Worm (Caenorhabditis elegans) whole organism, L4 larva: ENCODE results near the gene arrd-24.

Experiments
- F10B5.3 ChIP-seq: sonication (generic microtip); optimal IDR thresholded peaks from 2 replicates; lab custom pipeline; 2016; ENCODE audit warnings: mild to moderate bottlenecking, missing genetic modification characterization, missing compliant biosample characterization
- F26F4.8 ChIP-seq: fragments of 200-800 bp; sonication (Bioruptor generic); conservative IDR thresholded peaks from 2 replicates; pipeline ENCODE4 v1.3.6; 2022; ENCODE audit warnings: missing genetic modification characterization, missing compliant biosample characterization
- F44E2.7 ChIP-seq: fragments of 200-800 bp; sonication (Bioruptor generic); IDR thresholded peaks from 2 replicates; pipeline ENCODE4 v2.1.2; 2022; ENCODE audit warnings: missing genetic modification characterization, missing compliant biosample characterization
- Y5F2A.4 ChIP-seq: fragments of 200-800 bp; sonication (Bioruptor generic); optimal IDR thresholded peaks from 2 replicates; lab custom pipeline; 2018; ENCODE audit warnings: mild to moderate bottlenecking, missing genetic modification characterization, missing compliant biosample characterization
- aha-1 ChIP-seq: fragments of 150-350 bp; peaks from one replicate; lab custom pipeline; 2014; ENCODE audit warnings: missing biosample characterization, missing genetic modification characterization
- aly-2 ChIP-seq: sonication (generic microtip); optimal IDR thresholded peaks from 2 replicates; lab custom pipeline; 2018; ENCODE audit warnings: missing biosample characterization, missing genetic modification characterization
- attf-4 ChIP-seq: sonication (generic microtip); optimal IDR thresholded peaks from 3 replicates; lab custom pipeline; 2017; ENCODE audit warnings: missing biosample characterization, missing genetic modification characterization
- ceh-82 ChIP-seq: sonication (generic microtip); optimal IDR thresholded peaks from 2 replicates; lab custom pipeline; 2017; ENCODE audit warnings: missing biosample characterization, missing genetic modification characterization
- cey-2 ChIP-seq: sonication (generic microtip); optimal IDR thresholded peaks from 3 replicates; lab custom pipeline; 2017; ENCODE audit warnings: missing genetic modification characterization, mild to moderate bottlenecking, missing compliant biosample characterization, antibody characterized with exemption, borderline replicate concordance; ENCODE audit not compliant: insufficient read depth
- ctbp-1 ChIP-seq: fragments of 200-800 bp; sonication (Bioruptor generic); IDR thresholded peaks from 2 replicates; pipeline ENCODE4 v1.3.6; 2022; ENCODE audit warnings: missing genetic modification reagents, missing genetic modification characterization, missing compliant biosample characterization
- dmd-6 ChIP-seq: fragments of 200-800 bp; sonication (Bioruptor generic); IDR thresholded peaks from 2 replicates; pipeline ENCODE4 v1.3.6; 2022; ENCODE audit warnings: missing genetic modification reagents, missing genetic modification characterization, missing compliant biosample characterization
- duxl-1 ChIP-seq: sonication (generic microtip); optimal IDR thresholded peaks from 2 replicates; lab custom pipeline; 2016; ENCODE audit warnings: mild to moderate bottlenecking, missing genetic modification characterization, moderate library complexity, missing compliant biosample characterization; ENCODE audit not compliant: poor library complexity
- dve-1 ChIP-seq: sonication (generic microtip); optimal IDR thresholded peaks from 2 replicates; lab custom pipeline; 2017; ENCODE audit warnings: antibody characterized with exemption, mild to moderate bottlenecking, missing genetic modification characterization, missing compliant biosample characterization; ENCODE audit not compliant: insufficient read depth
- egl-27 ChIP-seq: sonication (generic microtip); optimal IDR thresholded peaks from 3 replicates; lab custom pipeline; 2017; ENCODE audit warnings: missing biosample characterization, missing genetic modification reagents, missing genetic modification characterization
- egl-43 ChIP-seq: fragments of 200-800 bp; sonication (Bioruptor generic); IDR thresholded peaks from 2 replicates; pipeline ENCODE4 v1.3.6; 2022; ENCODE audit warnings: missing genetic modification reagents, missing genetic modification characterization, missing compliant biosample characterization
- fkh-10 ChIP-seq: fragments of 150-350 bp; optimal IDR thresholded peaks from 2 replicates; lab custom pipeline; 2014; ENCODE audit warnings: missing biosample characterization, missing genetic modification reagents, missing genetic modification characterization
- hlh-11 ChIP-seq: fragments of 200-800 bp; sonication (Bioruptor generic); optimal IDR thresholded peaks from 2 replicates; lab custom pipeline; 2018; ENCODE audit warnings: mild to moderate bottlenecking, missing genetic modification characterization, missing compliant biosample characterization
- lin-13 ChIP-seq: fragments of 150-350 bp; optimal IDR thresholded peaks from 2 replicates; lab custom pipeline; 2014; ENCODE audit warnings: missing biosample characterization, missing genetic modification reagents, missing genetic modification characterization
- lin-15B ChIP-seq: fragments of 150-350 bp; sonication (generic microtip); optimal IDR thresholded peaks from 3 replicates; lab custom pipeline; 2014; ENCODE audit warnings: missing biosample characterization, missing genetic modification characterization
- lin-38 ChIP-seq: fragments of 200-800 bp; sonication (Bioruptor generic); IDR thresholded peaks from 2 replicates; pipeline ENCODE4 v1.3.6; 2022; ENCODE audit warnings: missing genetic modification reagents, missing genetic modification characterization, missing compliant biosample characterization
- lsy-2 ChIP-seq, 2 experiments: fragments of 150-350 bp in 1 of 2; sonication (generic microtip) in 1 of 2; optimal IDR thresholded peaks; 2 replicates each; lab custom pipeline; 2014 to 2017; ENCODE audit warnings: missing biosample characterization in 2 of 2, missing genetic modification characterization in 2 of 2
- mdl-1 ChIP-seq, 2 experiments: fragments of 150-350 bp in 1 of 2; sonication (generic microtip) in 1 of 2; optimal IDR thresholded peaks; 2 replicates each; lab custom pipeline; 2014 to 2017; ENCODE audit warnings: missing biosample characterization in 2 of 2, missing genetic modification characterization in 2 of 2
- mep-1 ChIP-seq: fragments of 150-350 bp; sonication (generic microtip); optimal IDR thresholded peaks from 3 replicates; lab custom pipeline; 2014; ENCODE audit warnings: missing biosample characterization, missing genetic modification characterization
- nhr-102 ChIP-seq: sonication (generic microtip); optimal IDR thresholded peaks from 2 replicates; lab custom pipeline; 2016; ENCODE audit warnings: mild to moderate bottlenecking, missing genetic modification characterization, moderate library complexity, missing compliant biosample characterization
- nhr-11 ChIP-seq: fragments of 150-350 bp; optimal IDR thresholded peaks from 2 replicates; lab custom pipeline; 2014; ENCODE audit warnings: missing biosample characterization, missing genetic modification characterization
- nhr-111 ChIP-seq: fragments of 200-800 bp; sonication (Bioruptor generic); optimal IDR thresholded peaks from 2 replicates; lab custom pipeline; 2018; ENCODE audit warnings: mild to moderate bottlenecking, missing genetic modification characterization, missing compliant biosample characterization
- nhr-25 ChIP-seq: sonication (generic microtip); optimal IDR thresholded peaks from 2 replicates; lab custom pipeline; 2017; ENCODE audit warnings: missing genetic modification characterization, mild to moderate bottlenecking, missing compliant biosample characterization, antibody characterized with exemption, moderate library complexity, borderline replicate concordance; ENCODE audit not compliant: insufficient read depth
- nhr-28 ChIP-seq: fragments of 150-350 bp; optimal IDR thresholded peaks from 2 replicates; lab custom pipeline; 2014; ENCODE audit warnings: missing biosample characterization, missing genetic modification characterization
- nhr-42 ChIP-seq: fragments of 200-800 bp; sonication (Bioruptor generic); IDR thresholded peaks from 2 replicates; pipeline ENCODE4 v1.3.6; 2022; ENCODE audit warnings: missing genetic modification characterization, missing compliant biosample characterization
- nhr-48 ChIP-seq: sonication (generic microtip); optimal IDR thresholded peaks from 2 replicates; lab custom pipeline; 2016; ENCODE audit warnings: mild to moderate bottlenecking, missing genetic modification characterization, missing compliant biosample characterization
- nhr-6 ChIP-seq: fragments of 150-350 bp; optimal IDR thresholded peaks from 2 replicates; lab custom pipeline; 2014; ENCODE audit warnings: missing biosample characterization, missing genetic modification characterization
- nhr-76 ChIP-seq: fragments of 150-350 bp; optimal IDR thresholded peaks from 2 replicates; lab custom pipeline; 2014; ENCODE audit warnings: missing biosample characterization, missing genetic modification characterization
- pha-4 ChIP-seq, 2 experiments: fragments of 150-350 bp in 1 of 2; fragments of 200-800 bp in 1 of 2; sonication (Bioruptor generic) in 1 of 2; IDR thresholded peaks in 1 of 2; optimal IDR thresholded peaks in 1 of 2; 2 replicates each; pipeline versions ENCODE4 v1.3.6 to Lab custom; 2014 to 2022; ENCODE audit warnings: missing genetic modification characterization in 2 of 2, missing genetic modification reagents in 2 of 2, missing biosample characterization in 1 of 2, missing compliant biosample characterization in 1 of 2
- php-3 ChIP-seq: fragments of 200-800 bp; sonication (Bioruptor generic); IDR thresholded peaks from 2 replicates; pipeline ENCODE4 v1.3.6; 2022; ENCODE audit warnings: missing genetic modification reagents, missing genetic modification characterization, missing compliant biosample characterization
- sdz-12 ChIP-seq: fragments of 200-800 bp; sonication (Bioruptor generic); optimal IDR thresholded peaks from 2 replicates; lab custom pipeline; 2018; ENCODE audit warnings: mild to moderate bottlenecking, missing genetic modification characterization, missing compliant biosample characterization
- set-16 ChIP-seq: fragments of 200-800 bp; sonication (Bioruptor generic); IDR thresholded peaks from 2 replicates; pipeline ENCODE4 v1.3.6; 2022; ENCODE audit warnings: missing genetic modification reagents, missing genetic modification characterization, missing compliant biosample characterization
- skn-1 ChIP-seq: fragments of 150-350 bp; optimal IDR thresholded peaks from 2 replicates; lab custom pipeline; 2014; ENCODE audit warnings: missing biosample characterization, missing genetic modification characterization
- unc-130 ChIP-seq: sonication (generic microtip); optimal IDR thresholded peaks from 2 replicates; lab custom pipeline; 2016; ENCODE audit warnings: missing genetic modification reagents, missing genetic modification characterization, missing compliant biosample characterization
- zfp-2 ChIP-seq: sonication (generic microtip); optimal IDR thresholded peaks from 2 replicates; lab custom pipeline; 2016; ENCODE audit warnings: mild to moderate bottlenecking, missing genetic modification characterization, missing compliant biosample characterization
- zfp-3 ChIP-seq: fragments of 200-800 bp; sonication (Bioruptor generic); conservative IDR thresholded peaks from 2 replicates; pipeline ENCODE4 v1.3.6; 2022; ENCODE audit warnings: missing genetic modification reagents, missing genetic modification characterization, missing compliant biosample characterization
- zip-2 ChIP-seq: fragments of 150-350 bp; optimal IDR thresholded peaks from 2 replicates; lab custom pipeline; 2014; ENCODE audit warnings: missing biosample characterization, missing genetic modification characterization

Gene arrd-24

DNA sequence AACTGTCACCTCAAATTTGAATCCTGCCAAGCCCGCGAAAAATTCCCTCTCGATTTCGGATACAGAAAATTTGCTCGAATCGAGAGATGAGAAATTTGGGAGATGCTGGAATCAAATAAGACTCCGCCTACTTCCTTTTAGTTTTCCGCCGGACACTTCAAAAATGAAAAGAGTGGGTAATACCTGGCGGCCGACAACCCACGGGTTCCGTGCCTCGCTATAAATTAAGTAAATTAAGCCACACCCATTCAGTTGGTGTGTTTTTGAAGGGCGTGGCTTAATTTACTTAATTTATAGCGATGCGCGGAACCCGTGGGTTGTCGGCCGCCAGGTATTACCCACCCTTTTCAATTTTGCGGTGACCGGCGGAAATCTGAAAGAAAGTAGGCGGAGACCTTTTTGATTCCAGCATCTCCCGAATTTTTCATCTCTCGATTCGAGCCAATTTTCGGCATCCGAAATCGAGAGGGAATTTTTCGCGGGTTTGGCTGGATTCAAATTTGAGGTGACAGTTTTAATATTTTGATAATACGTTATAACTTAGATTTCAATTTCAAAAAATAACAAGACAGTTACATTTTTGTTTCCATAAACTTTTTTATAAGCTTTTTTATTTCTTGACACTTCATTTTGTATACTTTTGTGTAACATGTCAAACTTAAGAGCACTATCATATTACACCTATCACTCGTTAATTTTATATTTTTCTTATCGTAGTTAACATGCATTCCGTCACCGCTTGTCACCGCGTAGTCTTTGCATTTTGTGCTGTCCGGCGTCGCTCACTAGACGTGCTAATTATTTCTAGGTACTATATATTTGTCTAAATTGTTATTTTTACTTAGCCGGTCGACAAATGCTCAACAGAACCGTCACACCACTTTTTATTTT, 33.4 kb downstream of the arrd-24 start (continued):
- TF ChIP-seq pha-4 (GFP tag; IDR thresholded peaks at IDR 0.05; lab: Robert Waterston, UW) (no peak), pha-4 (tag; optimal IDR thresholded peaks at IDR 0.05; lab: Kevin White, UChicago) (no peak), nhr-48 (tag; lab: Kevin White, UChicago) (no peak), sdz-12 (GFP tag; lab: Kevin White, UChicago) (no peak), zfp-3 (GFP tag; lab: Robert Waterston, UW) (no peak), zip-2 (tag; lab: Kevin White, UChicago) (no peak), dmd-6 (GFP tag; lab: Robert Waterston, UW) (peak; percentile 69), mep-1 (tag; lab: Kevin White, UChicago) (peak; percentile 14), zfp-2 (tag; lab: Kevin White, UChicago) (no peak), nhr-25 (tag; lab: Kevin White, UChicago) (no peak), duxl-1 (tag; lab: Kevin White, UChicago) (no peak), nhr-28 (tag; lab: Kevin White, UChicago) (peak; percentile 84), egl-43 (0 out of 2 replicates have a peak, but pooled peaks have one; percentile 29), skn-1 (tag; lab: Kevin White, UChicago) (no peak), set-16 (GFP tag; lab: Robert Waterston, UW) (no peak), F26F4.8 (GFP tag; lab: Robert Waterston, UW) (no peak), mdl-1 (tag; optimal IDR thresholded peaks at IDR 0.05; lab: Kevin White, UChicago) (no peak), nhr-111 (GFP tag; lab: Kevin White, UChicago) (no peak), nhr-6 (tag; lab: Kevin White, UChicago) (no peak), lin-13 (GFP tag; lab: Kevin White, UChicago) (no peak), fkh-10 (GFP tag; lab: Kevin White, UChicago) (no peak), dve-1 (peak; percentile 48), lin-15B (tag; lab: Kevin White, UChicago) (no peak), unc-130 (GFP tag; lab: Kevin White, UChicago) (no peak), lsy-2 (tag; optimal IDR thresholded peaks at IDR 0.05; lab: Kevin White, UChicago) (no peak), cey-2 (tag; lab: Kevin White, UChicago) (no peak), nhr-102 (tag; lab: Kevin White, UChicago) (no peak), nhr-76 (tag; lab: Kevin White, UChicago) (no peak), F10B5.3 (no peak), F44E2.7 (GFP tag; lab: Robert Waterston, UW) (no peak), ctbp-1 (GFP tag; lab: Robert Waterston, UW) (no peak), nhr-42 (GFP tag; lab: Robert Waterston, UW) (no peak), lin-38 (GFP tag; lab: Robert Waterston, UW) (0 out of 2 replicates have a peak, but pooled peaks have one; percentile 14), aly-2 (tag; lab: Kevin White, UChicago) (no peak), Y5F2A.4 (GFP tag; lab: Kevin White, UChicago) (no peak), ceh-82 (tag; lab: Kevin White, UChicago) (no peak), nhr-11 (no peak), egl-27 (no peak), attf-4 (no peak), aha-1 (tag; lab: Kevin White, UChicago) (no peak), php-3 (peak; percentile 78; the same call in 1 of the 2 replicates), hlh-11 (peak; percentile 55)
